Fruit fly (Drosophila melanogaster) S2 (cell line): ENCODE data around the gene Ns4.

Experiments used
- CG8478 ChIP-seq: fragments of >200 bp; optimal IDR thresholded peaks from 2 replicates; lab custom pipeline; 2018
- CTCF ChIP-seq, 2 experiments: fragments of >200 bp; optimal IDR thresholded peaks; 2 replicates each; lab custom pipeline; 2018

DNA sequence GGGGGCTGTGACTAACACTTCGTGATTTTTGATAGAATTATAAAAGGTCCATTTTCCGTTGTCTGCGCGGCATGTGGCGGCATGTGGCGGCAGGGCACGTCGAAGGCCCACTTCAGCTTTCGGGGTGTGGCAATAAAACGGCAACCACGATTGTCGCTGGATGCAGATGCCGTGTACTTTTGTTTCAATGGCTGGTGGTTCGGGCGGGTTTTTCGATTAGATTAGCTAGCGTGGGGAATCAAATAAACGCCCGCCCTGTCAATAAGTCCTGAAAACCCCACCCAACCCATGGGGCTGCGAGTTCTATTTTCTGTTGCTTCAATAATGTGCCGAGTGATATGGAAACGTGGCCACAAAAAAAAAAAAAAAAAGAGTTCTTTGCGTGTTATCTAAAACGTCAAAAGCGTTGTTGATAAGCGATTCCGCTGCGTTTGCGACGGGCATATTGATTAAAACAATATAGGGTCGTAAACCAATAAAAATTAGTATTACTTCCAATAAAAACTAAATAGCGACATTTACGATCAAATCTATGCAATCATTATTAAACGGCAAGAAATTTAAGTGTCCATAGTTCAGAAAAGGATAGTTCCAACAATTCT is 21.3 kb downstream of the Ns4 start:
- TF ChIP-seq CG8478 (lab: Kevin White, UChicago), result no peak
- TF ChIP-seq CTCF (optimal IDR thresholded peaks at IDR 0.05; lab: Kevin White, UChicago), result no peak
